Worm (Caenorhabditis elegans) whole organism, L2 larva: ENCODE results near the gene F40G9.6.

ENCODE experiments used
- ZK546.5 ChIP-seq: sonication (generic microtip); optimal IDR thresholded peaks from 2 replicates; lab custom pipeline; 2017; ENCODE audit warnings: missing biosample characterization, missing genetic modification characterization
- ama-1 ChIP-seq: fragments of 150-350 bp; optimal IDR thresholded peaks from 2 replicates; lab custom pipeline; 2018; ENCODE audit warnings: inconsistent platforms
- egl-27 ChIP-seq: sonication (generic microtip); optimal IDR thresholded peaks from 3 replicates; lab custom pipeline; 2017; ENCODE audit warnings: missing biosample characterization, missing genetic modification reagents, missing genetic modification characterization
- nhr-10 ChIP-seq: sonication (generic microtip); optimal IDR thresholded peaks from 2 replicates; lab custom pipeline; 2017; ENCODE audit warnings: missing biosample characterization, missing genetic modification characterization
- nhr-23 ChIP-seq: fragments of 150-350 bp; optimal IDR thresholded peaks from 2 replicates; lab custom pipeline; 2014; ENCODE audit warnings: missing biosample characterization, missing genetic modification reagents, missing genetic modification characterization
- skn-1 ChIP-seq: sonication (generic microtip); optimal IDR thresholded peaks from 2 replicates; lab custom pipeline; 2017; ENCODE audit warnings: missing biosample characterization, missing genetic modification characterization

DNA sequence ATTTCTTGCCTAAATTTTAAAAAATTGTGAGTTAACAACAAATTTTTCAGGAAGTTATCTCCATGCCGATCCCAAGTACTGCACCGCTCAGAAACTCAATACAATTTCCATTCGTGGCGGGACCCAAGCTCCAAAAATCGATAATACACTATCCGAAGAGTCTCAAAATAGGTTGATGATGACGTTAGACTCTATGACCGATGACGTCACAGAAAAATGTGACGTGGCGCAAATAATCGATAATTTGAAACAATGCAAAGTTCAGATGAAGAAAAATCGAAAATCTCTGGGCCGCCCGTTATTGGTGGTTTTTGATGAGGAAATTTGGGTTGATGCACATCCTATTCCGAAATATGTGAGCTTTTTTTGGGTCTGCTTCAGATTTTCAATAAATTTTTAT is 5.0 kb downstream of the F40G9.6 start:
- TF ChIP-seq nhr-10 (tag; lab: Kevin White, UChicago) (no peak), ama-1 (lab: Kevin White, UChicago) (no peak), nhr-23 (tag; lab: Kevin White, UChicago) (no peak), skn-1 (tag; lab: Kevin White, UChicago) (no peak), egl-27 (tag; lab: Kevin White, UChicago) (no peak), ZK546.5 (tag; lab: Kevin White, UChicago) (no peak)
